Fruit fly (Drosophila melanogaster) whole organism, embryonic: Measurements from ENCODE around the gene mtsh.

Experiments used
- B-H2 ChIP-seq: fragments of 200-800 bp; sonication (Bioruptor generic); optimal IDR thresholded peaks from 2 replicates; lab custom pipeline; 2018; ENCODE audit warnings: missing biosample characterization, mild to moderate bottlenecking, missing genetic modification characterization
- BtbVII ChIP-seq: fragments of 200-800 bp; sonication (Bioruptor generic); optimal IDR thresholded peaks from 3 replicates; lab custom pipeline; 2017; ENCODE audit warnings: missing biosample characterization, mild to moderate bottlenecking, missing genetic modification characterization
- CG11695 ChIP-seq: fragments of 200-800 bp; sonication (Bioruptor generic); IDR thresholded peaks from 3 replicates; pipeline ENCODE4 v1.3.6; 2022; ENCODE audit warnings: missing biosample characterization, missing genetic modification characterization
- CG12391 ChIP-seq: fragments of 200-800 bp; sonication (Bioruptor generic); optimal IDR thresholded peaks from 3 replicates; lab custom pipeline; 2018; ENCODE audit warnings: missing biosample characterization, mild to moderate bottlenecking, missing genetic modification characterization, moderate library complexity
- CG17186 ChIP-seq: fragments of 200-800 bp; sonication (Bioruptor generic); optimal IDR thresholded peaks from 3 replicates; lab custom pipeline; 2017; ENCODE audit warnings: missing biosample characterization, missing genetic modification reagents, missing genetic modification characterization
- CG1832 ChIP-seq: fragments of 200-800 bp; sonication (Bioruptor generic); optimal IDR thresholded peaks from 2 replicates; lab custom pipeline; 2017; ENCODE audit warnings: missing biosample characterization, mild to moderate bottlenecking, missing genetic modification characterization, inconsistent platforms
- CG18619 ChIP-seq: fragments of 200-800 bp; sonication (Bioruptor generic); optimal IDR thresholded peaks from 3 replicates; lab custom pipeline; 2017; ENCODE audit warnings: missing biosample characterization, mild to moderate bottlenecking, missing genetic modification characterization
- CG2712 ChIP-seq: fragments of 200-800 bp; optimal IDR thresholded peaks from 3 replicates; lab custom pipeline; 2019; ENCODE audit warnings: missing biosample characterization, mild to moderate bottlenecking, missing genetic modification characterization, moderate library complexity
- CG34224 ChIP-seq: fragments of 200-800 bp; sonication (Bioruptor generic); IDR thresholded peaks from 3 replicates; pipeline ENCODE4 v1.3.6; 2022; ENCODE audit warnings: missing biosample characterization, missing genetic modification characterization; ENCODE audit not compliant: partially characterized antibody
- CG3995 ChIP-seq: fragments of 200-800 bp; sonication (Bioruptor generic); optimal IDR thresholded peaks from 3 replicates; lab custom pipeline; 2016; ENCODE audit warnings: missing biosample characterization, missing genetic modification characterization
- CG4282 ChIP-seq: fragments of 200-800 bp; sonication (Bioruptor generic); optimal IDR thresholded peaks from 2 replicates; lab custom pipeline; 2016; ENCODE audit warnings: missing biosample characterization, missing genetic modification characterization
- CG4617 ChIP-seq: fragments of 200-800 bp; sonication (Bioruptor generic); optimal IDR thresholded peaks from 3 replicates; lab custom pipeline; 2016; ENCODE audit warnings: missing biosample characterization, missing genetic modification characterization, borderline replicate concordance
- CG5180 ChIP-seq: fragments of 200-800 bp; sonication (Bioruptor generic); optimal IDR thresholded peaks from 3 replicates; lab custom pipeline; 2017; ENCODE audit warnings: missing biosample characterization, missing genetic modification characterization, mild to moderate bottlenecking, moderate library complexity, missing genetic modification reagents
- CG6254 ChIP-seq: fragments of 200-800 bp; sonication (Bioruptor generic); optimal IDR thresholded peaks from 3 replicates; lab custom pipeline; 2017; ENCODE audit warnings: mild to moderate bottlenecking, missing biosample characterization, missing genetic modification reagents, missing genetic modification characterization
- CG6683 ChIP-seq: fragments of 200-800 bp; sonication (Bioruptor generic); optimal IDR thresholded peaks from 2 replicates; lab custom pipeline; 2017; ENCODE audit warnings: missing biosample characterization, mild to moderate bottlenecking, missing genetic modification characterization, missing genetic modification reagents
- CG9215 ChIP-seq: fragments of 200-800 bp; sonication (Bioruptor generic); IDR thresholded peaks from 2 replicates; pipeline ENCODE4 v1.3.6; 2022; ENCODE audit warnings: missing biosample characterization, missing genetic modification characterization
- CG9817 ChIP-seq: fragments of 200-800 bp; sonication (Bioruptor generic); optimal IDR thresholded peaks from 2 replicates; lab custom pipeline; 2018; ENCODE audit warnings: missing biosample characterization, mild to moderate bottlenecking, missing genetic modification characterization, moderate library complexity
- CTCF ChIP-seq: fragments of 200-800 bp; sonication (Bioruptor generic); optimal IDR thresholded peaks from 2 replicates; lab custom pipeline; 2017; ENCODE audit warnings: missing biosample characterization, mild to moderate bottlenecking, missing genetic modification characterization, moderate library complexity
- CrebB ChIP-seq: fragments of 200-800 bp; sonication (Bioruptor generic); optimal IDR thresholded peaks from 3 replicates; lab custom pipeline; 2018; ENCODE audit warnings: missing biosample characterization, mild to moderate bottlenecking, missing genetic modification characterization
- Eip74EF ChIP-seq, 2 experiments: fragments of 200-800 bp in 1 of 2; fragments of >200 bp in 1 of 2; sonication (Bioruptor generic) in 1 of 2; optimal IDR thresholded peaks; 2 replicates each; lab custom pipeline; 2017 to 2019; ENCODE audit warnings: missing biosample characterization in 2 of 2, missing genetic modification characterization in 2 of 2, mild to moderate bottlenecking in 1 of 2, moderate library complexity in 1 of 2
- Elba2 ChIP-seq: fragments of 200-800 bp; sonication (Bioruptor generic); optimal IDR thresholded peaks from 3 replicates; lab custom pipeline; 2016; ENCODE audit warnings: missing biosample characterization, missing genetic modification characterization
- Gug ChIP-seq: fragments of 200-800 bp; sonication (Bioruptor generic); IDR thresholded peaks from 4 replicates; pipeline ENCODE4 v1.3.6; 2022; ENCODE audit warnings: missing biosample characterization, missing genetic modification characterization
- HHEX ChIP-seq: fragments of 200-800 bp; sonication (Bioruptor generic); optimal IDR thresholded peaks from 3 replicates; lab custom pipeline; 2017; ENCODE audit warnings: missing biosample characterization, mild to moderate bottlenecking, missing genetic modification characterization, missing genetic modification reagents
- HLH54F ChIP-seq: fragments of 200-800 bp; sonication (Bioruptor generic); optimal IDR thresholded peaks from 3 replicates; lab custom pipeline; 2016; ENCODE audit warnings: missing biosample characterization, missing genetic modification characterization
- HmgZ ChIP-seq: fragments of 200-800 bp; sonication (Bioruptor generic); optimal IDR thresholded peaks from 2 replicates; lab custom pipeline; 2018; ENCODE audit warnings: missing biosample characterization, mild to moderate bottlenecking, missing genetic modification characterization
- MBD-R2 ChIP-seq: fragments of 200-800 bp; sonication (Bioruptor generic); IDR thresholded peaks from 2 replicates; pipeline ENCODE4 v1.3.6; 2022; ENCODE audit warnings: missing biosample characterization, missing genetic modification characterization
- Med ChIP-seq: fragments of 200-800 bp; sonication (Bioruptor generic); peaks from one replicate; lab custom pipeline; 2016; ENCODE audit warnings: missing biosample characterization, missing genetic modification characterization, mild to moderate bottlenecking, inconsistent platforms, moderate library complexity
- Nf-YB ChIP-seq: fragments of 200-800 bp; sonication (Bioruptor generic); optimal IDR thresholded peaks from 3 replicates; lab custom pipeline; 2019; ENCODE audit warnings: missing biosample characterization, mild to moderate bottlenecking, missing genetic modification characterization, moderate library complexity
- NfI ChIP-seq: fragments of 200-800 bp; sonication (Bioruptor generic); optimal IDR thresholded peaks from 3 replicates; lab custom pipeline; 2018; ENCODE audit warnings: missing biosample characterization, mild to moderate bottlenecking, missing genetic modification characterization, moderate library complexity
- Sin3A ChIP-seq: fragments of >200 bp; optimal IDR thresholded peaks from 2 replicates; lab custom pipeline; 2018
- TFAM ChIP-seq: fragments of 200-800 bp; sonication (Bioruptor generic); optimal IDR thresholded peaks from 2 replicates; lab custom pipeline; 2017; ENCODE audit warnings: missing biosample characterization, missing genetic modification characterization, inconsistent platforms
- Xbp1 ChIP-seq: fragments of 200-800 bp; sonication (Bioruptor generic); optimal IDR thresholded peaks from 3 replicates; lab custom pipeline; 2016; ENCODE audit warnings: missing biosample characterization, mild to moderate bottlenecking, missing genetic modification characterization
- ab ChIP-seq: fragments of 200-800 bp; sonication (Bioruptor generic); optimal IDR thresholded peaks from 2 replicates; lab custom pipeline; 2016; ENCODE audit warnings: missing biosample characterization, missing genetic modification characterization
- ara ChIP-seq: fragments of 200-800 bp; sonication (Bioruptor generic); IDR thresholded peaks from 2 replicates; pipeline ENCODE4 v1.3.6; 2022; ENCODE audit warnings: missing biosample characterization, missing genetic modification characterization
- bbx ChIP-seq: fragments of 200-800 bp; sonication (Bioruptor generic); IDR thresholded peaks from 2 replicates; pipeline ENCODE4 v1.3.6; 2022; ENCODE audit warnings: missing biosample characterization, missing genetic modification characterization; ENCODE audit not compliant: partially characterized antibody
- bigmax ChIP-seq: fragments of 200-800 bp; sonication (Bioruptor generic); optimal IDR thresholded peaks from 2 replicates; lab custom pipeline; 2018; ENCODE audit warnings: missing biosample characterization, mild to moderate bottlenecking, missing genetic modification characterization
- chm ChIP-seq: fragments of 200-800 bp; sonication (Bioruptor generic); IDR thresholded peaks from 2 replicates; pipeline ENCODE4 v1.3.6; 2022; ENCODE audit warnings: missing biosample characterization, missing genetic modification characterization
- corto ChIP-seq: fragments of 200-800 bp; sonication (Bioruptor generic); optimal IDR thresholded peaks from 2 replicates; lab custom pipeline; 2016; ENCODE audit warnings: missing biosample characterization, mild to moderate bottlenecking, missing genetic modification characterization, moderate library complexity
- crc ChIP-seq: fragments of 200-800 bp; sonication (Bioruptor generic); optimal IDR thresholded peaks from 2 replicates; lab custom pipeline; 2016; ENCODE audit warnings: missing biosample characterization, missing genetic modification characterization
- da ChIP-seq: fragments of 200-800 bp; sonication (Bioruptor generic); optimal IDR thresholded peaks from 2 replicates; lab custom pipeline; 2016; ENCODE audit warnings: missing biosample characterization, missing genetic modification characterization
- dysf ChIP-seq: fragments of 200-800 bp; sonication (Bioruptor generic); IDR thresholded peaks from 3 replicates; pipeline ENCODE4 v1.3.6; 2022; ENCODE audit warnings: missing biosample characterization, missing genetic modification characterization
- emc ChIP-seq: fragments of 200-800 bp; sonication (Bioruptor generic); optimal IDR thresholded peaks from 2 replicates; lab custom pipeline; 2016; ENCODE audit warnings: missing biosample characterization, missing genetic modification characterization
- ems ChIP-seq: fragments of 200-800 bp; sonication (Bioruptor generic); optimal IDR thresholded peaks from 3 replicates; lab custom pipeline; 2016; ENCODE audit warnings: missing biosample characterization, missing genetic modification characterization
- exex ChIP-seq: fragments of 200-800 bp; sonication (Bioruptor generic); optimal IDR thresholded peaks from 4 replicates; lab custom pipeline; 2018; ENCODE audit warnings: missing biosample characterization, mild to moderate bottlenecking, missing genetic modification characterization, moderate library complexity
- ken ChIP-seq: fragments of 200-800 bp; sonication (Bioruptor generic); IDR thresholded peaks from 3 replicates; pipeline ENCODE4 v1.3.6; 2022; ENCODE audit warnings: missing biosample characterization, missing genetic modification characterization
- onecut ChIP-seq: fragments of 200-800 bp; sonication (Bioruptor generic); IDR thresholded peaks from 2 replicates; pipeline ENCODE4 v1.3.6; 2022; ENCODE audit warnings: missing biosample characterization, missing genetic modification characterization
- org-1 ChIP-seq: fragments of 200-800 bp; sonication (Bioruptor generic); optimal IDR thresholded peaks from 2 replicates; lab custom pipeline; 2017; ENCODE audit warnings: missing biosample characterization, missing genetic modification characterization
- sim ChIP-seq: fragments of 200-800 bp; sonication (Bioruptor generic); IDR thresholded peaks from 2 replicates; pipeline ENCODE4 v1.3.6; 2022; ENCODE audit warnings: missing biosample characterization, missing genetic modification characterization
- sqz ChIP-seq: fragments of 200-800 bp; sonication (Bioruptor generic); optimal IDR thresholded peaks from 3 replicates; lab custom pipeline; 2018; ENCODE audit warnings: missing biosample characterization, mild to moderate bottlenecking, missing genetic modification characterization
- wek ChIP-seq: fragments of 200-800 bp; sonication (Bioruptor generic); optimal IDR thresholded peaks from 3 replicates; lab custom pipeline; 2018; ENCODE audit warnings: missing biosample characterization, mild to moderate bottlenecking, missing genetic modification characterization, moderate library complexity
- z ChIP-seq: fragments of 200-800 bp; sonication (Bioruptor generic); IDR thresholded peaks from 3 replicates; pipeline ENCODE4 v1.3.6; 2022; ENCODE audit warnings: missing biosample characterization, missing genetic modification characterization

The mtsh gene

DNA sequence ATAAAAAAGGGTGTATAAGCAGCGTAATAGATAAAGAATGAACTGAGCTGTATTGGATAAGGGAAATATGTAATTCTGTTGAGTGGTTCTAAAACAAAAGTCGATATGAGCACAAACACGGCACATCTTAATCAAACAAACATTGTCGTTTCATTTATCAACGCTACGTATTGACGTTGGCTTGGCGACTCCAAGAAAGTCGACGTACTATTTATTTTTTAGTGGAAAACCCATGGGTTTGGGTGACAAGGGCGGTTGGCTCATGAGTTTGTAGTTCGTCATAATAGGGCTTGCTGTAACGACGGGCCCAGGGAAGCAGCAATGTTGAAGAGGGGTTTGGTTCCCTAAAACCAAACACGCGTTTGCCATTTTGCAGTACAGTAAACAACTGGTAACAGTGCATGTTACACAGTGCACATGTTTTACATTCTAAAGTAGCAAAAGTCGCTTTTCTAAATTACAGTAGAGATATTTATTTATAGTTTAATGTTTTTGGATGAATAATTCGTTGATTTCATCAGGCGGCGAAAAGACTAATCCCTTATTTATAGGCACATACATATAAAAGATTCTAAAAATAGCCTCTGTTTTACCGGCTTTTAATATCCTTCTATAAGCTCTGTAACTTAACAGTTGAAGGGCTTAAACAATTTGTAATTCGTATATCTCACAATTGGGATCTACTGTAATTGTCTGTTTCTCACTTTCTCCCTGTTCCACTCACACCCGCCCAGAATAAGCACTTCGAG, 41.7 kb upstream of the mtsh start (continued):
- no peak for TF ChIP-seq sqz (GFP tag; lab: Kevin White, UChicago)
- peak; percentile 59 for TF ChIP-seq CG2712
- TF ChIP-seq onecut (GFP tag; lab: Robert Waterston, UW) = no peak
- peak; percentile 77 for TF ChIP-seq Med (GFP tag; lab: Kevin White, UChicago)
- TF ChIP-seq Nf-YB (GFP tag; lab: Kevin White, UChicago) = no peak
- TF ChIP-seq B-H2 = no peak
- no peak for TF ChIP-seq da (GFP tag; lab: Kevin White, UChicago)
- no peak for TF ChIP-seq CG6254 (GFP tag; lab: Kevin White, UChicago)
- no peak for TF ChIP-seq emc (GFP tag; lab: Kevin White, UChicago)
- TF ChIP-seq CG9817 (tag; lab: Kevin White, UChicago) = no peak
- TF ChIP-seq wek (GFP tag; lab: Kevin White, UChicago) = no peak
- no peak for TF ChIP-seq CG34224 (GFP tag; lab: Robert Waterston, UW)
- TF ChIP-seq corto = no peak
- TF ChIP-seq exex = peak; percentile 8
- no peak for TF ChIP-seq Elba2 (GFP tag; lab: Kevin White, UChicago)
- TF ChIP-seq bigmax = no peak
- no peak for TF ChIP-seq CG11695 (GFP tag; lab: Robert Waterston, UW)
- no peak for TF ChIP-seq TFAM
- peak; percentile 6 for TF ChIP-seq org-1 (GFP tag; lab: Kevin White, UChicago)
- peak; percentile 23 for TF ChIP-seq Xbp1 (GFP tag; lab: Kevin White, UChicago)
- TF ChIP-seq crc (GFP tag; lab: Kevin White, UChicago) = peak; percentile 4
- TF ChIP-seq z (GFP tag; lab: Robert Waterston, UW) = no peak
- no peak for TF ChIP-seq CG4282 (GFP tag; lab: Kevin White, UChicago)
- no peak for TF ChIP-seq Sin3A (lab: Kevin White, UChicago)
- TF ChIP-seq CrebB (tag; lab: Kevin White, UChicago) = no peak
- no peak for TF ChIP-seq chm
- no peak for TF ChIP-seq CG17186 (GFP tag; lab: Kevin White, UChicago)
- TF ChIP-seq CG4617 (GFP tag; lab: Kevin White, UChicago) = no peak
- TF ChIP-seq CG18619 (GFP tag; lab: Kevin White, UChicago) = no peak
- TF ChIP-seq Eip74EF (GFP tag; optimal IDR thresholded peaks at IDR 0.05; lab: Kevin White, UChicago) = no peak
- no peak for TF ChIP-seq HHEX
- no peak for TF ChIP-seq CG5180
- TF ChIP-seq dysf (GFP tag; lab: Robert Waterston, UW) = no peak; the same call in 2 of the 3 replicates
- TF ChIP-seq CG6683 (GFP tag; lab: Kevin White, UChicago) = no peak
- TF ChIP-seq ken = no peak
- no peak for TF ChIP-seq ab
- TF ChIP-seq HLH54F (GFP tag; lab: Kevin White, UChicago) = no peak
- TF ChIP-seq CG3995 (GFP tag; lab: Kevin White, UChicago) = no peak
- TF ChIP-seq HmgZ (tag; lab: Kevin White, UChicago) = no peak
- no peak for TF ChIP-seq sim (GFP tag; lab: Robert Waterston, UW)
- no peak for TF ChIP-seq ems (GFP tag; lab: Kevin White, UChicago)
- no peak for TF ChIP-seq bbx (GFP tag; lab: Robert Waterston, UW)
- no peak for TF ChIP-seq ara (GFP tag; lab: Robert Waterston, UW)
- TF ChIP-seq CG12391 (tag; lab: Kevin White, UChicago) = no peak
- TF ChIP-seq CG9215 (GFP tag; lab: Robert Waterston, UW) = no peak
- no peak for TF ChIP-seq BtbVII (GFP tag; lab: Kevin White, UChicago)
- TF ChIP-seq CTCF (GFP tag; lab: Kevin White, UChicago) = no peak
- TF ChIP-seq MBD-R2 (GFP tag; lab: Robert Waterston, UW) = peak; percentile 20; the same call in 1 of the 2 replicates
- TF ChIP-seq NfI (GFP tag; lab: Kevin White, UChicago) = no peak
- no peak for TF ChIP-seq CG1832 (GFP tag; lab: Kevin White, UChicago)
- no peak for TF ChIP-seq Gug
